Worm (Caenorhabditis elegans) whole organism, L3 larva: ENCODE measurements around the gene snf-11.

ENCODE experiments used
- ZK546.5 ChIP-seq: sonication (generic microtip); optimal IDR thresholded peaks from 2 replicates; lab custom pipeline; 2017; ENCODE audit warnings: missing biosample characterization, missing genetic modification characterization
- ceh-16 ChIP-seq: sonication (generic microtip); optimal IDR thresholded peaks from 2 replicates; lab custom pipeline; 2017; ENCODE audit warnings: missing biosample characterization, missing genetic modification characterization
- egl-27 ChIP-seq: sonication (generic microtip); optimal IDR thresholded peaks from 4 replicates; lab custom pipeline; 2017; ENCODE audit warnings: missing biosample characterization, missing genetic modification reagents, missing genetic modification characterization
- fkh-10 ChIP-seq: sonication (generic microtip); optimal IDR thresholded peaks from 2 replicates; lab custom pipeline; 2017; ENCODE audit warnings: missing biosample characterization, missing genetic modification reagents, missing genetic modification characterization
- nhr-12 ChIP-seq: fragments of 150-350 bp; optimal IDR thresholded peaks from 2 replicates; lab custom pipeline; 2014; ENCODE audit warnings: missing biosample characterization, missing genetic modification characterization
- nhr-28 ChIP-seq: fragments of 150-350 bp; optimal IDR thresholded peaks from 2 replicates; lab custom pipeline; 2014; ENCODE audit warnings: missing biosample characterization, missing genetic modification characterization
- pha-4 ChIP-seq: fragments of 150-350 bp; optimal IDR thresholded peaks from 2 replicates; lab custom pipeline; 2014; ENCODE audit warnings: missing biosample characterization, missing genetic modification reagents, missing genetic modification characterization
- pqm-1 ChIP-seq: fragments of 150-350 bp; optimal IDR thresholded peaks from 2 replicates; lab custom pipeline; 2017; ENCODE audit warnings: missing biosample characterization, missing genetic modification characterization, inconsistent platforms
- skn-1 ChIP-seq: fragments of 150-350 bp; optimal IDR thresholded peaks from 2 replicates; lab custom pipeline; 2014; ENCODE audit warnings: missing biosample characterization, missing genetic modification characterization
- snpc-4 ChIP-seq: fragments of 150-350 bp; optimal IDR thresholded peaks from 2 replicates; lab custom pipeline; 2014; ENCODE audit warnings: missing biosample characterization, missing genetic modification characterization
- tbx-2 ChIP-seq: sonication (generic microtip); optimal IDR thresholded peaks from 2 replicates; lab custom pipeline; 2016; ENCODE audit warnings: mild to moderate bottlenecking, missing genetic modification characterization, missing compliant biosample characterization
- unc-62 ChIP-seq: fragments of 150-350 bp; sonication (generic microtip); optimal IDR thresholded peaks from 4 replicates; lab custom pipeline; 2014; ENCODE audit warnings: missing biosample characterization, missing genetic modification reagents, missing genetic modification characterization

DNA sequence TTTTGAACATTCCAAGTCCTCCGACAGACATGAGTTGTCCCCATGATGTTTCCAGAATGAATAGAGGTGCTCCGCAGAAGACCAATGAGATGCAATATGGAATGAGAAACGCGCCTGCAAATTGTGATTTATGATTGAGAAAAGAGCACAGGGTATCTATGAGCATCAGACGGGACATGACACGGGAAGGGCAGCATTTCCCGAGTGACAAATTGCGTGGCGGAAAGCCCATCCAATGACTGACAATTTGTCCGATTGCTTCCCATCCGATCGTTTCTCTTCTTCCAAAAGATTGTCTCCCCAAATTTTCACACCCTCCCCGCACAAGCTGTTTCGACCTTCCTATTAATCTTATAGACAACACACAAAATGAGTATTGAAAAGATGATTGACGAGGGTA, 465 bp downstream of the snf-11 start:
- TF ChIP-seq tbx-2 (tag; lab: Kevin White, UChicago) (no peak), unc-62 (GFP tag; lab: Kevin White, UChicago) (no peak), nhr-28 (tag; lab: Kevin White, UChicago) (no peak), pha-4 (tag; lab: Kevin White, UChicago) (no peak), ceh-16 (tag; lab: Kevin White, UChicago) (no peak), fkh-10 (GFP tag; lab: Kevin White, UChicago) (no peak), egl-27 (no peak), skn-1 (tag; lab: Kevin White, UChicago) (no peak), snpc-4 (tag; lab: Kevin White, UChicago) (no peak), nhr-12 (no peak), ZK546.5 (no peak), pqm-1 (tag; lab: Kevin White, UChicago) (no peak)
